Worm (Caenorhabditis elegans): Measurements from ENCODE around the gene swt-1.

The swt-1 gene

ce11 chrIV:295734-296201, 11.5 kb upstream of the swt-1 start:
- TF ChIP-seq hlh-1 (tag; optimal IDR thresholded peaks at IDR 0.05) (no peak), lsy-2 (tag; optimal IDR thresholded peaks at IDR 0.05) (no peak), mep-1 (tag; optimal IDR thresholded peaks at IDR 0.05) (no peak), lin-32 (GFP tag; optimal IDR thresholded peaks at IDR 0.05) (no peak), mls-2 (tag; optimal IDR thresholded peaks at IDR 0.05) (no peak), nhr-28 (tag; optimal IDR thresholded peaks at IDR 0.05) (no peak), drap-1 (GFP tag; optimal IDR thresholded peaks at IDR 0.05) (no peak), ztf-11 (tag; optimal IDR thresholded peaks at IDR 0.05) (no peak), nhr-2 (tag; optimal IDR thresholded peaks at IDR 0.05) (no peak), lin-13 (tag; optimal IDR thresholded peaks at IDR 0.05) (no peak), elt-1 (tag; optimal IDR thresholded peaks at IDR 0.05; ENCODE audit: borderline replicate concordance, insufficient read depth) (no peak), elt-3 (tag; optimal IDR thresholded peaks at IDR 0.05) (no peak)

ce11 chrIV:296849-297248, 10.5 kb upstream of the swt-1 start:
- TF ChIP-seq drap-1 (GFP tag; optimal IDR thresholded peaks at IDR 0.05) (no peak), pha-4 (tag; optimal IDR thresholded peaks at IDR 0.05) (no peak), hlh-1 (tag; optimal IDR thresholded peaks at IDR 0.05) (no peak), sptf-1 (tag; optimal IDR thresholded peaks at IDR 0.05) (no peak), nhr-237 (tag; optimal IDR thresholded peaks at IDR 0.05) (no peak), unc-120 (tag; optimal IDR thresholded peaks at IDR 0.05; ENCODE audit: poor library complexity, severe bottlenecking) (no peak), snpc-4 (tag; optimal IDR thresholded peaks at IDR 0.05) (no peak), unc-62 (GFP tag; optimal IDR thresholded peaks at IDR 0.05) (no peak), nhr-2 (tag; optimal IDR thresholded peaks at IDR 0.05) (no peak), tbx-8 (GFP tag; optimal IDR thresholded peaks at IDR 0.05) (no peak), unc-39 (tag; optimal IDR thresholded peaks at IDR 0.05) (no peak), nhr-12 (tag; optimal IDR thresholded peaks at IDR 0.05) (no peak), bed-3 (GFP tag; optimal IDR thresholded peaks at IDR 0.05) (no peak), mls-2 (tag; optimal IDR thresholded peaks at IDR 0.05) (no peak), elt-3 (tag; optimal IDR thresholded peaks at IDR 0.05) (no peak), ceh-39 (tag; optimal IDR thresholded peaks at IDR 0.05) (no peak)

ce11 chrIV:298204-298603, 9.1 kb upstream of the swt-1 start, which contains the start of gene pnp-1:
pnp-1 (minus strand) TSS chrIV:298304.
- TF ChIP-seq nhr-237 (tag; optimal IDR thresholded peaks at IDR 0.05) (no peak), lin-32 (GFP tag; optimal IDR thresholded peaks at IDR 0.05) (no peak), ham-2 (GFP tag; optimal IDR thresholded peaks at IDR 0.05) (no peak), M03D4.4 (tag; optimal IDR thresholded peaks at IDR 0.05) (no peak), snpc-4 (tag; optimal IDR thresholded peaks at IDR 0.05) (no peak), ztf-11 (tag; optimal IDR thresholded peaks at IDR 0.05) (no peak), sptf-1 (tag; optimal IDR thresholded peaks at IDR 0.05) (no peak), unc-39 (tag; optimal IDR thresholded peaks at IDR 0.05) (no peak), mep-1 (tag; optimal IDR thresholded peaks at IDR 0.05) (no peak), ces-1 (GFP tag; optimal IDR thresholded peaks at IDR 0.05) (no peak), ceh-83 (GFP tag; optimal IDR thresholded peaks at IDR 0.05) (no peak), pha-4 (tag; optimal IDR thresholded peaks at IDR 0.05) (no peak), mab-5 (tag; optimal IDR thresholded peaks at IDR 0.05) (no peak), mls-2 (tag; optimal IDR thresholded peaks at IDR 0.05) (no peak), flh-1 (GFP tag; optimal IDR thresholded peaks at IDR 0.05) (no peak)

DNA sequence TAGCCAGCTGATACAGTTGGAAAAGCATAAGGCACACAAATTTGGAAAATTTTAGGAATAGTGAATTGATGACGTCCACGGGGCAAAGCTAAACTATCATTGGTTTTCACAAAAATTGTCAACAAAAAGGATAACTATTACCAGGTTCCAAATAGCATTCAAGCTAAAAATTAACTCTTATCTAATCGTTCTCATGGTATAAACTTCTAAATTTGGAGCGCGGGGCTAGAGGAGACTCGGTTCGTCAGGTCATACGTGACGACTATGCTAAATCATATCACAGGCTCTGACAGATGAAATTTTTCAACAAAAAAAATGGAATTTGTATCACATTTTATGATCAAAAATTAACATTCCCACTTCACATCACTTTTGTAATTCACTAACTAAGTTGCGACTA, 8.1 kb upstream of the swt-1 start:
- no peak for TF ChIP-seq pha-4 (tag; optimal IDR thresholded peaks at IDR 0.05)
- no peak for TF ChIP-seq unc-120 (tag; optimal IDR thresholded peaks at IDR 0.05; ENCODE audit: poor library complexity, severe bottlenecking)
- no peak for TF ChIP-seq sptf-1 (tag; optimal IDR thresholded peaks at IDR 0.05)
- TF ChIP-seq nhr-2 (tag; optimal IDR thresholded peaks at IDR 0.05): no peak
- TF ChIP-seq mab-5 (tag; optimal IDR thresholded peaks at IDR 0.05): no peak

DNA sequence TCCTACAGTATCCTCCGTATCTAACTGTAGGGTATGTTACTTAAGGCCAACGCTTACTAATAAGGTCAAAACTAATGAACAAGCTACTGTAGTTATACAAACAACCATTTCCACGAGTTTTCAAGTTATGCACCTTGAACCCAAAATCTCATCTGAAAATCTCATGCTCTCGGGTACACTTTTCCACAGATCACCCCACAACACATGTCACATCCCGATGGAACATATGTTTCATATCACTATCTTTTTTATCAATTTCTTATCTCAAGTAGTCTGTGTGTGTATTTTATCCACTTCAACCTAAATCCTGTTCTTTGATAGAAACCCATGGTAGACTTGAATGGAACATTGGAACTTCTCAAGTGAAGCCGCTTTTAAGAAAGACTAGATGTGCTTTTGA, 7.0 kb upstream of the swt-1 start:
- TF ChIP-seq nhr-76 (tag; optimal IDR thresholded peaks at IDR 0.05) (no peak), nhr-12 (tag; optimal IDR thresholded peaks at IDR 0.05) (no peak), unc-120 (tag; optimal IDR thresholded peaks at IDR 0.05; ENCODE audit: poor library complexity, severe bottlenecking) (no peak), tbx-8 (GFP tag; optimal IDR thresholded peaks at IDR 0.05) (no peak), pha-4 (tag; optimal IDR thresholded peaks at IDR 0.05) (no peak), lin-32 (GFP tag; optimal IDR thresholded peaks at IDR 0.05) (no peak), blmp-1 (tag; optimal IDR thresholded peaks at IDR 0.05) (no peak), hlh-1 (tag; optimal IDR thresholded peaks at IDR 0.05) (no peak), nhr-237 (tag; optimal IDR thresholded peaks at IDR 0.05) (no peak), M03D4.4 (tag; optimal IDR thresholded peaks at IDR 0.05) (no peak), snpc-4 (tag; optimal IDR thresholded peaks at IDR 0.05) (no peak), drap-1 (GFP tag; optimal IDR thresholded peaks at IDR 0.05) (no peak), sem-2 (GFP tag; optimal IDR thresholded peaks at IDR 0.05) (no peak), lsy-2 (tag; optimal IDR thresholded peaks at IDR 0.05) (no peak)
